Fruit fly (Drosophila melanogaster): Measurements from ENCODE around the gene Eip93F.

DNA sequence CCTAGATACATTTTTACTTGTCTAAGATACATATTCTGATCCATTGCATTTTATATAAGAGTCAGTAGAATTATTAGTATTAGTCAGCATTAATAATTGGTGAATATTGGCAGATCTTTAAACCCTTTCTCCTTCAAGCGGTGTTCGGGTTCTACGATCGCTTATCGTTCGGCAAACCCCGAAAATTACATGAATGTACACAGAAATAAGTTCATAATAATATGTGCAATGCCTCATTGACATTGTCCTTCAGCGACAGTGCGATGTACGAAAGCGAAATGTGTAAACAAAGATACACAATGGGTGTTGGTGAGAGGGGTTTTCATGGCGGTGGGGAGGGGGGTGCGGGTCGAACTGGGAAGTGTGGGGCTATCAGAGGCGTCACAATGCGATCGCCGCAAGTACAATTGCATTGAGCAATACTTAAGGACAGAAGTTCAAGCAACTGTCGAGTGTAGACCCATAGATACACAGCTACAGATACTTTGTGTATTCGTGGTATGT is 27.5 kb downstream of the Eip93F start:
- TF ChIP-seq h (GFP tag; optimal IDR thresholded peaks at IDR 0.05), result no peak
- no peak for TF ChIP-seq CrebA (GFP tag; optimal IDR thresholded peaks at IDR 0.05; ENCODE audit: borderline replicate concordance)
- no peak for TF ChIP-seq OdsH (GFP tag; optimal IDR thresholded peaks at IDR 0.05)
- no peak for TF ChIP-seq Hnf4 (GFP tag; optimal IDR thresholded peaks at IDR 0.05)
- TF ChIP-seq pan (optimal IDR thresholded peaks at IDR 0.05), result no peak
- no peak for TF ChIP-seq Sp1 (GFP tag; optimal IDR thresholded peaks at IDR 0.05)
- TF ChIP-seq Dif (GFP tag; optimal IDR thresholded peaks at IDR 0.05; ENCODE audit: partially characterized antibody), result no peak
- no peak for TF ChIP-seq Hr83 (GFP tag; optimal IDR thresholded peaks at IDR 0.05; ENCODE audit: poor library complexity, severe bottlenecking)
- no peak for TF ChIP-seq ey (GFP tag; optimal IDR thresholded peaks at IDR 0.05)
- no peak for TF ChIP-seq fru (GFP tag; optimal IDR thresholded peaks at IDR 0.05)
- TF ChIP-seq Dfd (GFP tag; optimal IDR thresholded peaks at IDR 0.05), result no peak
